Worm (Caenorhabditis elegans): ENCODE results near the gene Y94H6A.12.

The Y94H6A.12 gene

ce11 chrIV:2708329-2708965, 4.4 kb downstream of the Y94H6A.12 start (continued):
- TF ChIP-seq mdl-1 (tag; optimal IDR thresholded peaks at IDR 0.05) (peak; percentile 81 to 91), nhr-12 (tag; optimal IDR thresholded peaks at IDR 0.05) (no peak), nhr-23 (tag; optimal IDR thresholded peaks at IDR 0.05) (no peak), nhr-129 (tag; optimal IDR thresholded peaks at IDR 0.05) (peak; percentile 88), elt-3 (tag; optimal IDR thresholded peaks at IDR 0.05) (no peak), zag-1 (tag; optimal IDR thresholded peaks at IDR 0.05) (peak; percentile 17), unc-55 (GFP tag; optimal IDR thresholded peaks at IDR 0.05) (peak; percentile 89), ama-1 (optimal IDR thresholded peaks at IDR 0.05) (peak; percentile 8), nhr-21 (tag; optimal IDR thresholded peaks at IDR 0.05) (peak; percentile 85), ceh-82 (tag; optimal IDR thresholded peaks at IDR 0.05) (peak; percentile 16), nhr-11 (tag; optimal IDR thresholded peaks at IDR 0.05) (no peak), sma-3 (GFP tag; optimal IDR thresholded peaks at IDR 0.05) (peak; percentile 77), nhr-10 (tag; optimal IDR thresholded peaks at IDR 0.05) (no peak), ztf-1 (GFP tag; conservative IDR thresholded peaks at IDR 0.05) (no peak), elt-1 (tag; optimal IDR thresholded peaks at IDR 0.05) (no peak), egl-27 (tag; optimal IDR thresholded peaks at IDR 0.05) (peak; percentile 58), C34F6.9 (tag; optimal IDR thresholded peaks at IDR 0.05) (peak; percentile 92), lsy-2 (tag; optimal IDR thresholded peaks at IDR 0.05) (peak; percentile 46 to 88), blmp-1 (tag; optimal IDR thresholded peaks at IDR 0.05; ENCODE audit: insufficient read depth) (peak; percentile 1), peb-1 (tag; optimal IDR thresholded peaks at IDR 0.05) (no peak), alr-1 (tag; optimal IDR thresholded peaks at IDR 0.05) (no peak), mab-5 (tag; optimal IDR thresholded peaks at IDR 0.05) (peak; percentile 78), lin-11 (tag; optimal IDR thresholded peaks at IDR 0.05) (peak; percentile 76), lin-13 (GFP tag; optimal IDR thresholded peaks at IDR 0.05) (peak; percentile 85), ZK546.5 (tag; optimal IDR thresholded peaks at IDR 0.05) (peak; percentile 11)

ce11 chrIV:2707012-2707411, 5.8 kb downstream of the Y94H6A.12 start, which contains the start of gene ubc-8:
Gene ubc-8, minus strand, starts transcription at chrIV:2707238.
- no peak for TF ChIP-seq nhr-25 (tag; optimal IDR thresholded peaks at IDR 0.05)

ce11 chrIV:2705675-2706074, 7.2 kb downstream of the Y94H6A.12 start:
- no peak for TF ChIP-seq nhr-6 (tag; optimal IDR thresholded peaks at IDR 0.05)
- no peak for TF ChIP-seq sma-9 (GFP tag; optimal IDR thresholded peaks at IDR 0.05)
- no peak for TF ChIP-seq sma-9 (tag; optimal IDR thresholded peaks at IDR 0.05)
- no peak for TF ChIP-seq nhr-237 (tag; optimal IDR thresholded peaks at IDR 0.05)
- no peak for TF ChIP-seq nhr-11 (tag; optimal IDR thresholded peaks at IDR 0.05)

- peak; percentile 60 for TF ChIP-seq nhr-25 (tag; optimal IDR thresholded peaks at IDR 0.05)
- peak; percentile 74 for TF ChIP-seq ama-1 (optimal IDR thresholded peaks at IDR 0.05)
- TF ChIP-seq ZK546.5 (tag; optimal IDR thresholded peaks at IDR 0.05), result no peak
- TF ChIP-seq gmeb-1 (tag; optimal IDR thresholded peaks at IDR 0.05), result peak; percentile 49
- peak; percentile 49 for TF ChIP-seq nhr-129 (tag; optimal IDR thresholded peaks at IDR 0.05)
- TF ChIP-seq elt-1 (tag; optimal IDR thresholded peaks at IDR 0.05), result no peak
- no peak for TF ChIP-seq mdl-1 (tag; optimal IDR thresholded peaks at IDR 0.05)
- no peak for TF ChIP-seq mab-5 (tag; optimal IDR thresholded peaks at IDR 0.05)
- no peak for TF ChIP-seq nhr-77 (tag; optimal IDR thresholded peaks at IDR 0.05)
- no peak for TF ChIP-seq ztf-1 (GFP tag; conservative IDR thresholded peaks at IDR 0.05)
- TF ChIP-seq egl-27 (tag; optimal IDR thresholded peaks at IDR 0.05), result peak; percentile 15
- peak; percentile 82 to 97 for TF ChIP-seq lsy-2 (tag; optimal IDR thresholded peaks at IDR 0.05)
- peak; percentile 42 for TF ChIP-seq C34F6.9 (tag; optimal IDR thresholded peaks at IDR 0.05)
- TF ChIP-seq sma-3 (GFP tag; optimal IDR thresholded peaks at IDR 0.05), result peak; percentile 21
- TF ChIP-seq ztf-4 (tag; optimal IDR thresholded peaks at IDR 0.05), result no peak
- peak; percentile 56 for TF ChIP-seq crh-2 (tag; optimal IDR thresholded peaks at IDR 0.05)
- TF ChIP-seq lin-11 (tag; optimal IDR thresholded peaks at IDR 0.05), result peak; percentile 5
- peak; percentile 68 for TF ChIP-seq unc-55 (GFP tag; optimal IDR thresholded peaks at IDR 0.05)
- peak; percentile 69 for TF ChIP-seq lin-13 (GFP tag; optimal IDR thresholded peaks at IDR 0.05)
These were observed 8.9 kb downstream of the Y94H6A.12 start, which contains the start of gene Y94H6A.5 for ce11 chrIV:2703927-2704401. Gene Y94H6A.5, minus strand, starts transcription at chrIV:2703977.

Measured in whole organism, L2 larva.